Fruit fly (Drosophila melanogaster): ENCODE measurements around the gene GCS1.

GCS1 gene

dm6 chrX:11338047-11338747, 9.6 kb downstream of the GCS1 start (continued):
- no peak for TF ChIP-seq Ravus (GFP tag; IDR thresholded peaks at IDR 0.05)
- TF ChIP-seq pho (GFP tag; optimal IDR thresholded peaks at IDR 0.05): peak; percentile 55
- TF ChIP-seq odd (GFP tag; optimal IDR thresholded peaks at IDR 0.05): no peak
- no peak for TF ChIP-seq CG18011 (GFP tag; optimal IDR thresholded peaks at IDR 0.05)
- peak; percentile 64 for TF ChIP-seq CG17829 (tag; optimal IDR thresholded peaks at IDR 0.05)
- no peak for TF ChIP-seq Sry-β (GFP tag; optimal IDR thresholded peaks at IDR 0.05)
- TF ChIP-seq CG6654 (GFP tag; optimal IDR thresholded peaks at IDR 0.05): peak; percentile 48
- no peak for TF ChIP-seq CG6791 (GFP tag; IDR thresholded peaks at IDR 0.05; ENCODE audit: partially characterized antibody)
- no peak for TF ChIP-seq mld (GFP tag; IDR thresholded peaks at IDR 0.05; ENCODE audit: partially characterized antibody)
- peak; percentile 8 for TF ChIP-seq CG1647 (GFP tag; optimal IDR thresholded peaks at IDR 0.05)
- TF ChIP-seq CG33213 (GFP tag; optimal IDR thresholded peaks at IDR 0.05): peak; percentile 47
- TF ChIP-seq C15 (GFP tag; IDR thresholded peaks at IDR 0.05): no peak
- TF ChIP-seq CG5180 (GFP tag; optimal IDR thresholded peaks at IDR 0.05): no peak
- TF ChIP-seq nerfin-1 (tag; optimal IDR thresholded peaks at IDR 0.05): peak; percentile 66
- peak; percentile 58; the same call in 1 of the 2 replicates for TF ChIP-seq HLH3B (GFP tag; IDR thresholded peaks at IDR 0.05)
- TF ChIP-seq Stat92E (GFP tag; optimal IDR thresholded peaks at IDR 0.05): no peak
- peak; percentile 39; the same call in 2 of the 3 replicates for TF ChIP-seq Aef1 (GFP tag; IDR thresholded peaks at IDR 0.05)
- TF ChIP-seq H2.0 (GFP tag; IDR thresholded peaks at IDR 0.05): 0 out of 2 replicates have a peak, but pooled peaks have one; percentile 12
- no peak for TF ChIP-seq CG17912 (GFP tag; optimal IDR thresholded peaks at IDR 0.05)
- TF ChIP-seq CG14860 (GFP tag; IDR thresholded peaks at IDR 0.05; ENCODE audit: partially characterized antibody): no peak
- TF ChIP-seq Mrtf (GFP tag; IDR thresholded peaks at IDR 0.05): no peak; the same call in 2 of the 3 replicates
- peak; percentile 34; the same call in 1 of the 2 replicates for TF ChIP-seq danr (GFP tag; IDR thresholded peaks at IDR 0.05)
- TF ChIP-seq Gug (GFP tag; IDR thresholded peaks at IDR 0.05): 0 out of 4 replicates have a peak, but pooled peaks have one; percentile 6
- no peak for TF ChIP-seq Trl (optimal IDR thresholded peaks at IDR 0.05)
- peak; percentile 71 for TF ChIP-seq Trl (GFP tag; optimal IDR thresholded peaks at IDR 0.05)
- peak; percentile 39 for TF ChIP-seq kni (GFP tag; optimal IDR thresholded peaks at IDR 0.05)
- no peak for TF ChIP-seq otp (GFP tag; IDR thresholded peaks at IDR 0.05)
- peak; percentile 81 for TF ChIP-seq CG14710 (tag; optimal IDR thresholded peaks at IDR 0.05)
- peak; percentile 42 for TF ChIP-seq Atf3 (GFP tag; optimal IDR thresholded peaks at IDR 0.05)
- peak; percentile 59 for TF ChIP-seq tx (GFP tag; optimal IDR thresholded peaks at IDR 0.05)
- TF ChIP-seq Fer3 (tag; optimal IDR thresholded peaks at IDR 0.05): peak; percentile 49
- peak; percentile 8 for TF ChIP-seq Dip3 (GFP tag; optimal IDR thresholded peaks at IDR 0.05)
- TF ChIP-seq zfh2 (GFP tag; optimal IDR thresholded peaks at IDR 0.05): peak; percentile 39
- peak; percentile 61 for TF ChIP-seq Xrp1 (GFP tag; IDR thresholded peaks at IDR 0.05)
- 0 out of 2 replicates have a peak, but pooled peaks have one; percentile 24 for TF ChIP-seq CG3847 (GFP tag; IDR thresholded peaks at IDR 0.05)
- no peak for TF ChIP-seq HLHmδ (GFP tag; optimal IDR thresholded peaks at IDR 0.05)
- TF ChIP-seq ase (GFP tag; IDR thresholded peaks at IDR 0.05): no peak
- TF ChIP-seq CkIIα-i1 (GFP tag; IDR thresholded peaks at IDR 0.05): no peak
- TF ChIP-seq CG32772 (GFP tag; IDR thresholded peaks at IDR 0.05): peak; percentile 23; the same call in 1 of the 2 replicates
- TF ChIP-seq seq (GFP tag; IDR thresholded peaks at IDR 0.05): peak; percentile 73
- peak; percentile 17 for TF ChIP-seq jing (GFP tag; optimal IDR thresholded peaks at IDR 0.05)
- TF ChIP-seq salm (tag; optimal IDR thresholded peaks at IDR 0.05): no peak
- no peak for TF ChIP-seq CG13287 (GFP tag; IDR thresholded peaks at IDR 0.05; ENCODE audit: partially characterized antibody)
- no peak for TF ChIP-seq CG4617 (GFP tag; optimal IDR thresholded peaks at IDR 0.05; ENCODE audit: borderline replicate concordance)
- peak; percentile 58 for TF ChIP-seq BtbVII (GFP tag; optimal IDR thresholded peaks at IDR 0.05)
- TF ChIP-seq tna (GFP tag; IDR thresholded peaks at IDR 0.05; ENCODE audit: partially characterized antibody): no peak
- TF ChIP-seq CG15514 (GFP tag; optimal IDR thresholded peaks at IDR 0.05): no peak
- TF ChIP-seq CG10565 (GFP tag; optimal IDR thresholded peaks at IDR 0.05): peak; percentile 37
- TF ChIP-seq Xbp1 (GFP tag; optimal IDR thresholded peaks at IDR 0.05): peak; percentile 73
